Worm (Caenorhabditis elegans): ENCODE data around the gene nhr-202.

Gene nhr-202

ce11 chrV:502803-503273 lies 40.5 kb downstream of the nhr-202 start, which contains the start of gene T01G6.10:
TSS of gene T01G6.10 (minus strand) at chrV:503223.
- peak; percentile 96 for TF ChIP-seq aha-1 (tag)
- TF ChIP-seq daf-8 (GFP tag; IDR thresholded peaks at IDR 0.05): no peak

- TF ChIP-seq mxl-3 (GFP tag; optimal IDR thresholded peaks at IDR 0.05): no peak
- no peak for TF ChIP-seq pqm-1 (tag; optimal IDR thresholded peaks at IDR 0.05)
- no peak for TF ChIP-seq zfp-2 (tag; optimal IDR thresholded peaks at IDR 0.05)
- no peak for TF ChIP-seq vab-7 (GFP tag; IDR thresholded peaks at IDR 0.05)
- no peak for TF ChIP-seq egl-27 (tag; optimal IDR thresholded peaks at IDR 0.05)
- TF ChIP-seq duxl-1 (tag; optimal IDR thresholded peaks at IDR 0.05; ENCODE audit: poor library complexity): no peak
- TF ChIP-seq T20F7.1 (GFP tag; optimal IDR thresholded peaks at IDR 0.05): no peak
- TF ChIP-seq sdz-12 (GFP tag; optimal IDR thresholded peaks at IDR 0.05): no peak
- TF ChIP-seq madf-5 (GFP tag; IDR thresholded peaks at IDR 0.05): no peak
These were observed 41.3 kb downstream of the nhr-202 start, which contains the start of gene srlf-35 for ce11 chrV:503728-504127. TSS of gene srlf-35 (plus strand) at chrV:504028.

ce11 chrV:505191-505590 lies 42.8 kb downstream of the nhr-202 start, which contains the start of gene srlf-19:
TSS of gene srlf-19 (plus strand) at chrV:505491.
- no peak for TF ChIP-seq mep-1 (tag; optimal IDR thresholded peaks at IDR 0.05)
- TF ChIP-seq lim-7 (GFP tag; IDR thresholded peaks at IDR 0.05): no peak
- TF ChIP-seq snpc-4 (tag; optimal IDR thresholded peaks at IDR 0.05): no peak
- no peak for TF ChIP-seq nhr-102 (tag; optimal IDR thresholded peaks at IDR 0.05)
- TF ChIP-seq attf-4 (tag; optimal IDR thresholded peaks at IDR 0.05): no peak
- no peak for TF ChIP-seq mdt-29 (GFP tag; IDR thresholded peaks at IDR 0.05)

DNA sequence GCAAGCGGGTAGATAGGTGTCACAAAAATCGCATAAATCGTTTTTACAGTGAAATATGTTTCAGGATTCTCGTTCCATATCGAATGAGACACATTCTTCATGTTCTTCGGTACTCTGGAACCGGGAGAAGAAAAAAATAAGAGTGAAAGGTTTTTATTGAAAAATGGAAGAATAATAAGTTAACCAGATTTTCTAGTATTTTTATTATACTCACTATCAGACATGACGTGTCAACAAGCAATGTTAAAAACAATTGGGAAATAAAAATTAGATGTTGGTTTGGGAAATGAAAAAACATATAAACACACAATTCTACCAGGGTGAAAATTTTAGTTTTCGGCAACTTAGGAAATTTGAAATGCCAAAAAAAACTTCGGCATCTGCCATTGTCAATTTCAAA lies 50.0 kb downstream of the nhr-202 start, which contains the start of gene srh-37:
Gene srh-37 (minus strand): TSS at position 101 of the 400 bp plus-strand sequence.
- TF ChIP-seq unc-130 (GFP tag; optimal IDR thresholded peaks at IDR 0.05) (no peak), zip-11 (GFP tag; IDR thresholded peaks at IDR 0.05) (no peak), cey-2 (tag; optimal IDR thresholded peaks at IDR 0.05; ENCODE audit: borderline replicate concordance, insufficient read depth) (no peak)
